Fruit fly (Drosophila melanogaster) whole organism, embryonic: ENCODE measurements around the gene CecB.

ENCODE experiments used
- ATbp ChIP-seq: fragments of 200-800 bp; sonication (Bioruptor generic); optimal IDR thresholded peaks from 2 replicates; lab custom pipeline; 2017; ENCODE audit warnings: missing biosample characterization, mild to moderate bottlenecking, missing genetic modification characterization, missing genetic modification reagents
- Atf6 ChIP-seq: fragments of 200-800 bp; sonication (Bioruptor generic); IDR thresholded peaks from 2 replicates; pipeline ENCODE4 v1.3.6; 2022; ENCODE audit warnings: missing biosample characterization, missing genetic modification characterization
- CG10209 ChIP-seq: fragments of 200-800 bp; sonication (Bioruptor generic); optimal IDR thresholded peaks from 3 replicates; lab custom pipeline; 2017; ENCODE audit warnings: missing biosample characterization, mild to moderate bottlenecking, missing genetic modification characterization, missing genetic modification reagents
- CG11093 ChIP-seq: fragments of 200-800 bp; sonication (Bioruptor generic); IDR thresholded peaks from 3 replicates; pipeline ENCODE4 v1.3.6; 2022; ENCODE audit warnings: missing biosample characterization, missing genetic modification characterization
- CG11398 ChIP-seq: fragments of 200-800 bp; sonication (Bioruptor generic); optimal IDR thresholded peaks from 2 replicates; lab custom pipeline; 2016; ENCODE audit warnings: missing biosample characterization, missing genetic modification characterization
- CG12299 ChIP-seq: fragments of 200-800 bp; sonication (Bioruptor generic); optimal IDR thresholded peaks from 2 replicates; lab custom pipeline; 2018; ENCODE audit warnings: missing biosample characterization, mild to moderate bottlenecking, missing genetic modification characterization
- CG12744 ChIP-seq: fragments of 200-800 bp; sonication (Bioruptor generic); optimal IDR thresholded peaks from 2 replicates; lab custom pipeline; 2016; ENCODE audit warnings: missing biosample characterization, missing genetic modification characterization
- CG12769 ChIP-seq: fragments of 200-800 bp; sonication (Bioruptor generic); optimal IDR thresholded peaks from 2 replicates; lab custom pipeline; 2019; ENCODE audit warnings: missing biosample characterization, mild to moderate bottlenecking, missing genetic modification characterization, moderate library complexity
- CG12942 ChIP-seq: fragments of 200-800 bp; sonication (Bioruptor generic); optimal IDR thresholded peaks from 3 replicates; lab custom pipeline; 2016; ENCODE audit warnings: missing biosample characterization, missing genetic modification characterization
- CG15073 ChIP-seq: fragments of 200-800 bp; sonication (Bioruptor generic); optimal IDR thresholded peaks from 2 replicates; lab custom pipeline; 2016; ENCODE audit warnings: missing biosample characterization, missing genetic modification characterization
- CG1832 ChIP-seq: fragments of 200-800 bp; sonication (Bioruptor generic); optimal IDR thresholded peaks from 2 replicates; lab custom pipeline; 2017; ENCODE audit warnings: missing biosample characterization, mild to moderate bottlenecking, missing genetic modification characterization, inconsistent platforms
- CG18476 ChIP-seq: fragments of 200-800 bp; sonication (Bioruptor generic); optimal IDR thresholded peaks from 2 replicates; lab custom pipeline; 2016; ENCODE audit warnings: missing biosample characterization, mild to moderate bottlenecking, missing genetic modification characterization
- CG3065 ChIP-seq: fragments of 200-800 bp; sonication (Bioruptor generic); optimal IDR thresholded peaks from 2 replicates; lab custom pipeline; 2016; ENCODE audit warnings: missing biosample characterization, missing genetic modification characterization
- CG31388 ChIP-seq: fragments of 200-800 bp; sonication (Bioruptor generic); optimal IDR thresholded peaks from 2 replicates; lab custom pipeline; 2016; ENCODE audit warnings: missing biosample characterization, missing genetic modification characterization
- CG32772 ChIP-seq: fragments of 200-800 bp; sonication (Bioruptor generic); IDR thresholded peaks from 2 replicates; pipeline ENCODE4 v1.3.6; 2022; ENCODE audit warnings: missing biosample characterization, missing genetic modification characterization
- CG4707 ChIP-seq: fragments of 200-800 bp; sonication (Bioruptor generic); optimal IDR thresholded peaks from 2 replicates; lab custom pipeline; 2018; ENCODE audit warnings: missing biosample characterization, mild to moderate bottlenecking, missing genetic modification characterization, moderate library complexity
- CG4820 ChIP-seq: fragments of 200-800 bp; sonication (Bioruptor generic); optimal IDR thresholded peaks from 3 replicates; lab custom pipeline; 2016; ENCODE audit warnings: missing biosample characterization, missing genetic modification characterization
- CG6254 ChIP-seq: fragments of 200-800 bp; sonication (Bioruptor generic); optimal IDR thresholded peaks from 3 replicates; lab custom pipeline; 2017; ENCODE audit warnings: mild to moderate bottlenecking, missing biosample characterization, missing genetic modification reagents, missing genetic modification characterization
- CG7271 ChIP-seq: fragments of 200-800 bp; sonication (Bioruptor generic); optimal IDR thresholded peaks from 2 replicates; lab custom pipeline; 2018; ENCODE audit warnings: missing biosample characterization, mild to moderate bottlenecking, missing genetic modification characterization, moderate library complexity
- CG7556 ChIP-seq: fragments of 200-800 bp; sonication (Bioruptor generic); optimal IDR thresholded peaks from 2 replicates; lab custom pipeline; 2017; ENCODE audit warnings: missing biosample characterization, mild to moderate bottlenecking, missing genetic modification characterization
- CG7745 ChIP-seq: fragments of 200-800 bp; sonication (Bioruptor generic); optimal IDR thresholded peaks from 2 replicates; lab custom pipeline; 2018; ENCODE audit warnings: missing biosample characterization, mild to moderate bottlenecking, missing genetic modification characterization, moderate library complexity
- CG8359 ChIP-seq: fragments of 200-800 bp; sonication (Bioruptor generic); optimal IDR thresholded peaks from 2 replicates; lab custom pipeline; 2017; ENCODE audit warnings: missing biosample characterization, mild to moderate bottlenecking, missing genetic modification characterization, borderline replicate concordance
- CG8944 ChIP-seq: fragments of 200-800 bp; sonication (Bioruptor generic); optimal IDR thresholded peaks from 3 replicates; lab custom pipeline; 2016; ENCODE audit warnings: missing biosample characterization, missing genetic modification characterization
- MESR4 ChIP-seq: fragments of 200-800 bp; sonication (Bioruptor generic); optimal IDR thresholded peaks from 2 replicates; lab custom pipeline; 2018; ENCODE audit warnings: missing biosample characterization, mild to moderate bottlenecking, missing genetic modification characterization, moderate library complexity
- Max ChIP-seq: fragments of 200-800 bp; sonication (Bioruptor generic); optimal IDR thresholded peaks from 2 replicates; lab custom pipeline; 2016; ENCODE audit warnings: missing biosample characterization, mild to moderate bottlenecking, missing genetic modification characterization
- Med ChIP-seq: fragments of 200-800 bp; sonication (Bioruptor generic); peaks from one replicate; lab custom pipeline; 2016; ENCODE audit warnings: missing biosample characterization, missing genetic modification characterization, mild to moderate bottlenecking, inconsistent platforms, moderate library complexity
- Optix ChIP-seq: fragments of 200-800 bp; sonication (Bioruptor generic); IDR thresholded peaks from 3 replicates; pipeline ENCODE4 v1.3.6; 2022; ENCODE audit warnings: missing biosample characterization, missing genetic modification characterization
- PHDP ChIP-seq: fragments of 200-800 bp; sonication (Bioruptor generic); optimal IDR thresholded peaks from 3 replicates; lab custom pipeline; 2018; ENCODE audit warnings: missing biosample characterization, mild to moderate bottlenecking, missing genetic modification characterization, moderate library complexity
- bbx ChIP-seq: fragments of 200-800 bp; sonication (Bioruptor generic); IDR thresholded peaks from 2 replicates; pipeline ENCODE4 v1.3.6; 2022; ENCODE audit warnings: missing biosample characterization, missing genetic modification characterization; ENCODE audit not compliant: partially characterized antibody
- bsh ChIP-seq, 2 experiments: fragments of 200-800 bp; sonication (Bioruptor generic); optimal IDR thresholded peaks; 2 replicates each; lab custom pipeline; 2017 to 2018; ENCODE audit warnings: mild to moderate bottlenecking in 2 of 2, missing biosample characterization in 2 of 2, missing genetic modification characterization in 2 of 2, moderate library complexity in 1 of 2
- cad ChIP-seq: fragments of >200 bp; optimal IDR thresholded peaks from 2 replicates; lab custom pipeline; 2017; ENCODE audit warnings: missing biosample characterization, missing genetic modification characterization
- eyg ChIP-seq: fragments of 200-800 bp; sonication (Bioruptor generic); optimal IDR thresholded peaks from 3 replicates; lab custom pipeline; 2016; ENCODE audit warnings: missing biosample characterization, missing genetic modification characterization
- fru ChIP-seq: fragments of >200 bp; optimal IDR thresholded peaks from 2 replicates; lab custom pipeline; 2017
- gcm2 ChIP-seq: fragments of 200-800 bp; sonication (Bioruptor generic); optimal IDR thresholded peaks from 2 replicates; lab custom pipeline; 2016; ENCODE audit warnings: missing biosample characterization, missing genetic modification characterization
- h ChIP-seq: fragments of >200 bp; optimal IDR thresholded peaks from 2 replicates; lab custom pipeline; 2017
- hth ChIP-seq: fragments of >200 bp; optimal IDR thresholded peaks from 2 replicates; lab custom pipeline; 2017; ENCODE audit warnings: inconsistent platforms
- knrl ChIP-seq: fragments of 200-800 bp; sonication (Bioruptor generic); IDR thresholded peaks from 3 replicates; pipeline ENCODE4 v1.3.6; 2022; ENCODE audit warnings: missing biosample characterization, missing genetic modification characterization; ENCODE audit not compliant: partially characterized antibody
- nom ChIP-seq: fragments of 200-800 bp; sonication (Bioruptor generic); optimal IDR thresholded peaks from 2 replicates; lab custom pipeline; 2017; ENCODE audit warnings: missing biosample characterization, missing genetic modification characterization, mild to moderate bottlenecking, moderate library complexity, missing genetic modification reagents
- p53 ChIP-seq: fragments of 200-800 bp; sonication (Bioruptor generic); optimal IDR thresholded peaks from 2 replicates; lab custom pipeline; 2016; ENCODE audit warnings: missing biosample characterization, missing genetic modification characterization
- pan ChIP-seq, 4 experiments: fragments of >200 bp in 3 of 4; fragments of 200-800 bp in 1 of 4; sonication (Bioruptor generic) in 1 of 4; optimal IDR thresholded peaks in 3 of 4; IDR thresholded peaks in 1 of 4; 2 replicates each; pipeline versions ENCODE4 v1.3.6 to Lab custom; 2017 to 2022; ENCODE audit warnings: missing biosample characterization in 2 of 4, missing genetic modification characterization in 2 of 4, mixed read lengths in 1 of 4
- run ChIP-seq: fragments of 200-800 bp; sonication (Bioruptor generic); optimal IDR thresholded peaks from 3 replicates; lab custom pipeline; 2018; ENCODE audit warnings: missing biosample characterization, mild to moderate bottlenecking, missing genetic modification characterization
- sc ChIP-seq, 3 experiments: fragments of >200 bp in 2 of 3; fragments of 200-800 bp in 1 of 3; sonication (Bioruptor generic) in 1 of 3; optimal IDR thresholded peaks; 2 replicates in 2 of 3; 3 replicates in 1 of 3; lab custom pipeline; 2017; ENCODE audit warnings: mild to moderate bottlenecking in 1 of 3, missing biosample characterization in 1 of 3, missing genetic modification characterization in 1 of 3, missing genetic modification reagents in 1 of 3
- scrt ChIP-seq: fragments of 200-800 bp; sonication (Bioruptor generic); optimal IDR thresholded peaks from 2 replicates; lab custom pipeline; 2018; ENCODE audit warnings: missing biosample characterization, mild to moderate bottlenecking, missing genetic modification characterization, moderate library complexity
- shn ChIP-seq: fragments of 200-800 bp; sonication (Bioruptor generic); optimal IDR thresholded peaks from 3 replicates; lab custom pipeline; 2016; ENCODE audit warnings: missing biosample characterization, missing genetic modification characterization
- tap ChIP-seq: fragments of 200-800 bp; optimal IDR thresholded peaks from 3 replicates; lab custom pipeline; 2019; ENCODE audit warnings: missing biosample characterization, mild to moderate bottlenecking, missing genetic modification characterization, moderate library complexity
- tna ChIP-seq: fragments of 200-800 bp; sonication (Bioruptor generic); IDR thresholded peaks from 2 replicates; pipeline ENCODE4 v1.3.6; 2022; ENCODE audit warnings: missing biosample characterization, missing genetic modification characterization; ENCODE audit not compliant: partially characterized antibody
- zfh2 ChIP-seq: fragments of 200-800 bp; sonication (Bioruptor generic); optimal IDR thresholded peaks from 2 replicates; lab custom pipeline; 2016; ENCODE audit warnings: missing biosample characterization, missing genetic modification characterization

CecB gene

dm6 chr3R:30164162-30164561 lies 49.4 kb downstream of the CecB start (continued):
- TF ChIP-seq bbx (GFP tag; lab: Robert Waterston, UW): no peak
- TF ChIP-seq ATbp (GFP tag; lab: Kevin White, UChicago): peak; percentile 58
- 0 out of 2 replicates have a peak, but pooled peaks have one; percentile 31 for TF ChIP-seq Atf6 (GFP tag; lab: Robert Waterston, UW)
- TF ChIP-seq PHDP: peak; percentile 9
- no peak for TF ChIP-seq CG12942 (GFP tag; lab: Kevin White, UChicago)
- no peak for TF ChIP-seq fru (lab: Kevin White, UChicago)
- TF ChIP-seq CG12299 (tag; lab: Kevin White, UChicago): no peak
- TF ChIP-seq MESR4: no peak
- TF ChIP-seq sc (optimal IDR thresholded peaks at IDR 0.05; lab: Kevin White, UChicago): no peak
- no peak for TF ChIP-seq sc (GFP tag; optimal IDR thresholded peaks at IDR 0.05; lab: Kevin White, UChicago)
- no peak for TF ChIP-seq CG3065 (GFP tag; lab: Kevin White, UChicago)
- TF ChIP-seq CG12769 (tag; lab: Kevin White, UChicago): no peak
- TF ChIP-seq Max (GFP tag; lab: Kevin White, UChicago): no peak
- no peak for TF ChIP-seq CG11398 (GFP tag; lab: Kevin White, UChicago)
- no peak for TF ChIP-seq gcm2 (GFP tag; lab: Kevin White, UChicago)
- TF ChIP-seq CG8359: no peak
- no peak for TF ChIP-seq CG12744 (GFP tag; lab: Kevin White, UChicago)
- peak; percentile 5 for TF ChIP-seq CG4820
- no peak for TF ChIP-seq CG15073 (GFP tag; lab: Kevin White, UChicago)
- TF ChIP-seq CG7556: peak; percentile 6
- TF ChIP-seq CG4707 (GFP tag; lab: Kevin White, UChicago): peak; percentile 16
- peak; percentile 6 for TF ChIP-seq shn (GFP tag; lab: Kevin White, UChicago)
- no peak for TF ChIP-seq CG18476
- TF ChIP-seq knrl (GFP tag; lab: Robert Waterston, UW): no peak
- no peak for TF ChIP-seq run (tag; lab: Kevin White, UChicago)
- no peak for TF ChIP-seq CG11093 (GFP tag; lab: Robert Waterston, UW)
- no peak for TF ChIP-seq scrt (GFP tag; lab: Kevin White, UChicago)
- TF ChIP-seq tap (tag; lab: Kevin White, UChicago): no peak
- TF ChIP-seq zfh2 (GFP tag; lab: Kevin White, UChicago): no peak
- TF ChIP-seq bsh (GFP tag; optimal IDR thresholded peaks at IDR 0.05; lab: Kevin White, UChicago): peak in 1 of 2 experiments; percentile 45
- peak; percentile 15; the same call in 1 of the 3 replicates for TF ChIP-seq Optix
- 0 out of 2 replicates have a peak, but pooled peaks have one; percentile 18 for TF ChIP-seq CG32772 (GFP tag; lab: Robert Waterston, UW)
- no peak for TF ChIP-seq cad (GFP tag; lab: Kevin White, UChicago)
- TF ChIP-seq CG6254: peak; percentile 10
- TF ChIP-seq p53: no peak
- TF ChIP-seq hth (lab: Kevin White, UChicago): no peak
- no peak for TF ChIP-seq CG8944 (GFP tag; lab: Kevin White, UChicago)
- TF ChIP-seq CG7745 (tag; lab: Kevin White, UChicago): no peak
- no peak for TF ChIP-seq eyg (GFP tag; lab: Kevin White, UChicago)
- TF ChIP-seq Med (GFP tag; lab: Kevin White, UChicago): peak; percentile 81
- no peak for TF ChIP-seq CG1832
- no peak for TF ChIP-seq h (lab: Kevin White, UChicago)
- peak; percentile 7 for TF ChIP-seq CG10209 (GFP tag; lab: Kevin White, UChicago)
- no peak for TF ChIP-seq CG31388
- TF ChIP-seq CG7271: no peak
- no peak for TF ChIP-seq tna
- TF ChIP-seq nom (GFP tag; lab: Kevin White, UChicago): no peak
- TF ChIP-seq pan (optimal IDR thresholded peaks at IDR 0.05; lab: Kevin White, UChicago): no peak
- peak in 1 of 2 experiments; percentile 62 for TF ChIP-seq pan (GFP tag; optimal IDR thresholded peaks at IDR 0.05 in 1 of 2, IDR thresholded peaks at IDR 0.05 in 1 of 2)
